Worm (Caenorhabditis elegans) whole organism, L3 larva: ENCODE data around the gene ser-2.
A peak's percentile ranks its signal among the peaks of the same experiment; 100 is the strongest.

Experiments used
- R02D3.7 ChIP-seq: fragments of 150-350 bp; optimal IDR thresholded peaks from 2 replicates; lab custom pipeline; 2014; ENCODE audit warnings: missing biosample characterization, missing genetic modification characterization
- ZK546.5 ChIP-seq: sonication (generic microtip); optimal IDR thresholded peaks from 2 replicates; lab custom pipeline; 2017; ENCODE audit warnings: missing biosample characterization, missing genetic modification characterization
- aly-2 ChIP-seq: fragments of 150-350 bp; optimal IDR thresholded peaks from 2 replicates; lab custom pipeline; 2014; ENCODE audit warnings: missing biosample characterization, missing genetic modification characterization
- ama-1 ChIP-seq: fragments of 150-350 bp; optimal IDR thresholded peaks from 2 replicates; lab custom pipeline; 2018
- ceh-16 ChIP-seq: sonication (generic microtip); optimal IDR thresholded peaks from 2 replicates; lab custom pipeline; 2017; ENCODE audit warnings: missing biosample characterization, missing genetic modification characterization
- ceh-28 ChIP-seq: fragments of 150-350 bp; optimal IDR thresholded peaks from 2 replicates; lab custom pipeline; 2014; ENCODE audit warnings: missing biosample characterization, missing genetic modification reagents, missing genetic modification characterization
- ceh-82 ChIP-seq: fragments of 150-350 bp; optimal IDR thresholded peaks from 2 replicates; lab custom pipeline; 2014; ENCODE audit warnings: missing biosample characterization, missing genetic modification characterization
- elt-1 ChIP-seq: fragments of 150-350 bp; optimal IDR thresholded peaks from 2 replicates; lab custom pipeline; 2014; ENCODE audit warnings: missing biosample characterization, missing genetic modification characterization
- elt-2 ChIP-seq: sonication (generic microtip); optimal IDR thresholded peaks from 2 replicates; lab custom pipeline; 2016; ENCODE audit warnings: missing genetic modification reagents, mild to moderate bottlenecking, missing genetic modification characterization, missing compliant biosample characterization
- elt-3 ChIP-seq, 3 experiments: fragments of 150-350 bp in 1 of 3; sonication (generic microtip) in 2 of 3; optimal IDR thresholded peaks; 2 replicates in 2 of 3; 4 replicates in 1 of 3; lab custom pipeline; 2014 to 2017; ENCODE audit warnings: missing biosample characterization in 3 of 3, missing genetic modification characterization in 3 of 3
- eor-1 ChIP-seq, 2 experiments: fragments of 150-350 bp; optimal IDR thresholded peaks; 2 replicates each; lab custom pipeline; 2014 to 2018; ENCODE audit warnings: missing biosample characterization in 2 of 2, missing genetic modification characterization in 2 of 2
- fkh-10 ChIP-seq: sonication (generic microtip); optimal IDR thresholded peaks from 2 replicates; lab custom pipeline; 2017; ENCODE audit warnings: missing biosample characterization, missing genetic modification reagents, missing genetic modification characterization
- fkh-2 ChIP-seq: fragments of 150-350 bp; optimal IDR thresholded peaks from 2 replicates; lab custom pipeline; 2014; ENCODE audit warnings: missing biosample characterization, missing genetic modification reagents, missing genetic modification characterization
- hmg-11 ChIP-seq: sonication (generic microtip); optimal IDR thresholded peaks from 2 replicates; lab custom pipeline; 2016; ENCODE audit warnings: missing genetic modification characterization, missing compliant biosample characterization
- jun-1 ChIP-seq: fragments of 150-350 bp; optimal IDR thresholded peaks from 2 replicates; lab custom pipeline; 2014; ENCODE audit warnings: missing biosample characterization, missing genetic modification reagents, missing genetic modification characterization
- lin-15B ChIP-seq: fragments of 150-350 bp; optimal IDR thresholded peaks from 2 replicates; lab custom pipeline; 2014; ENCODE audit warnings: missing biosample characterization, missing genetic modification characterization
- lin-39 ChIP-seq: fragments of 150-350 bp; optimal IDR thresholded peaks from 2 replicates; lab custom pipeline; 2018; ENCODE audit warnings: missing biosample characterization, missing genetic modification reagents, missing genetic modification characterization
- lsy-12 ChIP-seq: sonication (generic microtip); optimal IDR thresholded peaks from 2 replicates; lab custom pipeline; 2016; ENCODE audit warnings: mild to moderate bottlenecking, missing genetic modification characterization, missing compliant biosample characterization
- mml-1 ChIP-seq: fragments of 150-350 bp; sonication (generic microtip); optimal IDR thresholded peaks from 3 replicates; lab custom pipeline; 2014; ENCODE audit warnings: missing biosample characterization, missing genetic modification characterization
- nfya-1 ChIP-seq: sonication (generic microtip); optimal IDR thresholded peaks from 2 replicates; lab custom pipeline; 2017; ENCODE audit warnings: missing genetic modification characterization, mild to moderate bottlenecking, missing compliant biosample characterization, antibody characterized with exemption, moderate library complexity; ENCODE audit not compliant: insufficient read depth
- nhr-12 ChIP-seq: fragments of 150-350 bp; optimal IDR thresholded peaks from 2 replicates; lab custom pipeline; 2014; ENCODE audit warnings: missing biosample characterization, missing genetic modification characterization
- nhr-23 ChIP-seq: fragments of 150-350 bp; optimal IDR thresholded peaks from 2 replicates; lab custom pipeline; 2014; ENCODE audit warnings: missing biosample characterization, missing genetic modification reagents, missing genetic modification characterization
- nhr-237 ChIP-seq: fragments of 150-350 bp; optimal IDR thresholded peaks from 2 replicates; lab custom pipeline; 2014; ENCODE audit warnings: missing biosample characterization, missing genetic modification characterization
- nhr-25 ChIP-seq: sonication (generic microtip); optimal IDR thresholded peaks from 2 replicates; lab custom pipeline; 2017; ENCODE audit warnings: missing biosample characterization, missing genetic modification characterization
- nhr-28 ChIP-seq: fragments of 150-350 bp; optimal IDR thresholded peaks from 2 replicates; lab custom pipeline; 2014; ENCODE audit warnings: missing biosample characterization, missing genetic modification characterization
- nhr-43 ChIP-seq: sonication (generic microtip); optimal IDR thresholded peaks from 2 replicates; lab custom pipeline; 2016; ENCODE audit warnings: mild to moderate bottlenecking, missing genetic modification characterization, missing compliant biosample characterization; ENCODE audit not compliant: poor library complexity, severe bottlenecking
- nhr-67 ChIP-seq: fragments of 150-350 bp; optimal IDR thresholded peaks from 2 replicates; lab custom pipeline; 2014; ENCODE audit warnings: missing biosample characterization, missing genetic modification characterization
- nhr-76 ChIP-seq: fragments of 150-350 bp; sonication (generic microtip); optimal IDR thresholded peaks from 5 replicates; lab custom pipeline; 2014; ENCODE audit warnings: missing biosample characterization, missing genetic modification characterization
- nhr-77 ChIP-seq: fragments of 150-350 bp; optimal IDR thresholded peaks from 2 replicates; lab custom pipeline; 2014; ENCODE audit warnings: missing biosample characterization, missing genetic modification characterization
- skn-1 ChIP-seq: fragments of 150-350 bp; optimal IDR thresholded peaks from 2 replicates; lab custom pipeline; 2014; ENCODE audit warnings: missing biosample characterization, missing genetic modification characterization
- tbx-2 ChIP-seq: sonication (generic microtip); optimal IDR thresholded peaks from 2 replicates; lab custom pipeline; 2016; ENCODE audit warnings: mild to moderate bottlenecking, missing genetic modification characterization, missing compliant biosample characterization
- unc-62 ChIP-seq: fragments of 150-350 bp; sonication (generic microtip); optimal IDR thresholded peaks from 4 replicates; lab custom pipeline; 2014; ENCODE audit warnings: missing biosample characterization, missing genetic modification reagents, missing genetic modification characterization
- ztf-11 ChIP-seq: fragments of 150-350 bp; optimal IDR thresholded peaks from 2 replicates; lab custom pipeline; 2014; ENCODE audit warnings: missing biosample characterization, missing genetic modification characterization
- ztf-4 ChIP-seq: fragments of 150-350 bp; optimal IDR thresholded peaks from 2 replicates; lab custom pipeline; 2014; ENCODE audit warnings: missing biosample characterization, missing genetic modification characterization

The ser-2 gene

ce11 chrX:15328343-15328742 lies 25.6 kb upstream of the ser-2 start:
- TF ChIP-seq nhr-43 (tag; lab: Kevin White, UChicago) = no peak
- TF ChIP-seq fkh-2 (tag; lab: Kevin White, UChicago) = no peak
- no peak for TF ChIP-seq unc-62 (GFP tag; lab: Kevin White, UChicago)
- TF ChIP-seq lin-15B = no peak
- TF ChIP-seq ztf-4 = no peak
- no peak for TF ChIP-seq nhr-77
- TF ChIP-seq lin-39 = no peak
- TF ChIP-seq elt-2 (tag; lab: Kevin White, UChicago) = no peak
- TF ChIP-seq, all 47 proteins: peak for 0

DNA sequence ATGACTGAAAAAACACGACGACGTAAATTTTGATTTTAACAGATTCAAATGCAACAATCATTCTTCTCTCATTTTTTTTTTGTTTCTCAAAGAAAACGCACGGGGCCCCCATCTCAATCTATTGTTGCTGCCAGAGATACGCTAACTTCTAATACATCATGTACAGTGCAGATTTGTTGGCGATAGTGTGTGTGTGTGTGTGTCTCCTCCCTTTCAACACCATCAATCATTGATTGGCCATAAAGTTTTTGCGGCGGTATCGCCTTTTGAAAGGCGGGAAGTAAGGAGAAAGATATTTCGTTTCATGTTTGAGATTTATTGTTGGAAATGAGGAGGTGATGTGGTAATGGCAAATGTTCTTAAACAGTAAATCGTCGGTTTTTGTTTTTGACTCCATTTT lies 24.5 kb upstream of the ser-2 start:
- TF ChIP-seq nhr-25 (tag; lab: Kevin White, UChicago) = peak; percentile 72
- no peak for TF ChIP-seq nhr-237
- no peak for TF ChIP-seq ama-1 (lab: Kevin White, UChicago)
- TF ChIP-seq nfya-1 = peak; percentile 6
- TF ChIP-seq lsy-12 = no peak
- no peak for TF ChIP-seq nhr-28 (tag; lab: Kevin White, UChicago)
- peak in 1 of 3 experiments; percentile 18 for TF ChIP-seq elt-3 (tag; optimal IDR thresholded peaks at IDR 0.05; lab: Kevin White, UChicago)
- no peak for TF ChIP-seq skn-1 (tag; lab: Kevin White, UChicago)
- TF ChIP-seq nhr-23 (tag; lab: Kevin White, UChicago) = peak; percentile 34
- TF ChIP-seq lin-15B = no peak
- TF ChIP-seq elt-1 (tag; lab: Kevin White, UChicago) = peak; percentile 92
- TF ChIP-seq fkh-10 (GFP tag; lab: Kevin White, UChicago) = no peak
- TF ChIP-seq ztf-4 = no peak
- TF ChIP-seq unc-62 (GFP tag; lab: Kevin White, UChicago) = peak; percentile 22
- TF ChIP-seq nhr-76 (tag; lab: Kevin White, UChicago) = no peak
- peak; percentile 15 for TF ChIP-seq nhr-43 (tag; lab: Kevin White, UChicago)

DNA sequence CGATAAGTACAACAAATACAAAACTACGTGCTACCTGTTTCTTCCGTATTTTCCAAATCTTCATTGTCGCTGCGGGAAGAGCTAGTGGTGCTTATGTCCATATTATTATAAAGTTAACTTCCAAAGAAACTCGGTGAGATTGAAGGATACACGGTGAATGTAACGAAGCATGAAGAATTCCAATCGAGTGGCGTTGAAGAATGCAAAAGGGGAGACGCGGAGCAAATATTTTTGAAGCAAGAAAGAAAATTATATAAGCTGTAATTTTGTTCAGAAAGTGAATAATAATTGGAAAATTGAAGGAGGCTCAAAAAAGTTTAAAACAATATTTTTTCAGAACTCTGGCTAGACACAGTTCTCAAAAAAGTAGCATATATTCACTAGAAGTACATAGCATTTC lies 22.9 kb upstream of the ser-2 start, which contains the start of gene Y15E3A.3:
TSS of gene Y15E3A.3 (minus strand) at position 101 of the 400 bp plus-strand sequence.
- TF ChIP-seq ceh-28 (tag; lab: Kevin White, UChicago) = no peak
- TF ChIP-seq, all 47 proteins: peak for 0

- no peak for TF ChIP-seq hmg-11 (tag; lab: Kevin White, UChicago)
- no peak for TF ChIP-seq jun-1 (tag; lab: Kevin White, UChicago)
- no peak for TF ChIP-seq mml-1 (tag; lab: Kevin White, UChicago)
- TF ChIP-seq R02D3.7 (tag; lab: Kevin White, UChicago) = no peak
- no peak for TF ChIP-seq skn-1 (tag; lab: Kevin White, UChicago)
- TF ChIP-seq tbx-2 (tag; lab: Kevin White, UChicago) = no peak
- no peak for TF ChIP-seq ztf-11 (tag; lab: Kevin White, UChicago)
- TF ChIP-seq ceh-16 (tag; lab: Kevin White, UChicago) = no peak
- TF ChIP-seq lin-15B = no peak
- no peak for TF ChIP-seq nhr-67
Observed at ce11 chrX:15321791-15322190, 19.0 kb upstream of the ser-2 start.

DNA sequence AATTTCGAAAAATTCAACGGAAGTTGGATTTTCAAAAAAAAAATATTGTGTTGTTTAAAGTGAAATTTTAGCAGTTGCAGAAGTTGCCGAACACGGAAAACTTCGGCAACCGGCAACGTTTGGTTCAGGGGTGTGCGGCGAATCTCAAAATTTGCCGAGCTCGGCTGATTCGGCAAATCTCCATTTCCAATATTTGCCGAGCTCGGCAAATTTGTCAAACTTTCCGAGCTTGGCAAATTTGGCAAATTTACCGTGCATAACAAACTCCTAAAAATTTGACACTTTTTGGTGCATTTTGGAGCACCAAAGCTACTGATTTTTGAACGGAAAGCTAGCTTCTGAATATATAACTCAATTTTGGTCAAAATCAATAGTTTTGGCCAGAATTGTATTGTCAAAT lies 18.5 kb upstream of the ser-2 start:
- TF ChIP-seq ZK546.5 (tag; lab: Kevin White, UChicago) (no peak), nhr-76 (tag; lab: Kevin White, UChicago) (no peak), elt-1 (tag; lab: Kevin White, UChicago) (no peak), ceh-82 (tag; lab: Kevin White, UChicago) (no peak), nhr-77 (no peak), elt-2 (tag; lab: Kevin White, UChicago) (no peak), aly-2 (no peak)

- TF ChIP-seq eor-1 (tag; optimal IDR thresholded peaks at IDR 0.05; lab: Kevin White, UChicago) (no peak), mml-1 (tag; lab: Kevin White, UChicago) (no peak), nhr-67 (no peak), nhr-12 (tag; lab: Kevin White, UChicago) (no peak)
Observed at ce11 chrX:15317146-15317545, 14.4 kb upstream of the ser-2 start, which contains the start of gene glb-28. glb-28 (minus strand) TSS chrX:15317246.
